Worm (Caenorhabditis elegans) whole organism, L4/young adult: ENCODE results near the gene acr-23.

Experiments used
- W03F9.2 ChIP-seq: fragments of 150-350 bp; optimal IDR thresholded peaks from 2 replicates; lab custom pipeline; 2014; ENCODE audit warnings: missing biosample characterization, missing genetic modification characterization
- dao-5 ChIP-seq: sonication (generic microtip); optimal IDR thresholded peaks from 2 replicates; lab custom pipeline; 2016; ENCODE audit warnings: missing genotype, missing genetic modification characterization, moderate library complexity, missing compliant biosample characterization
- him-1 ChIP-seq: sonication (generic microtip); optimal IDR thresholded peaks from 2 replicates; lab custom pipeline; 2016; ENCODE audit warnings: missing genotype, missing genetic modification reagents, missing genetic modification characterization, missing compliant biosample characterization

DNA sequence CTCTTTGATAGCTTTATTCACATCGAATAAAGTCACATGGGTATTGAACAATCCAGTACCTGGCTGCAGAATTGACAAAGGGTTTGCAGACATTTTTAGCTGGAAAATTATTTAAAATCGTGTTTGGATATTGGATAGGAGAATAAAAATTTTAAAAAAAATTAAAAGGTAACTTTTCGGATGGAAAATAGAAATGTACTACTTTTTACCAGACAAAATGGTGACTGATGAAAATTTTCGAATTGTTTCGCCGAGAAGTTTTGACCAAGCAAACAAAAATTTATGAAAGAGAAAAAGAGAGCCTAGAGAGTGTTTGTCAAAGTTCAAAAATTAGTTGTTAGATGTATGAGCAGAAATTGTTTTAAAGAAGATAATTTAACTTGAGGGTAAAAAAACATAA lies 11.5 kb downstream of the acr-23 start, which contains the start of gene F59B1.10:
- TF ChIP-seq him-1 (tag; lab: Kevin White, UChicago) (no peak), dao-5 (tag; lab: Kevin White, UChicago) (no peak), W03F9.2 (no peak)
